Fruit fly (Drosophila melanogaster): ENCODE data around the gene Gbeta13F.

The Gbeta13F gene

DNA sequence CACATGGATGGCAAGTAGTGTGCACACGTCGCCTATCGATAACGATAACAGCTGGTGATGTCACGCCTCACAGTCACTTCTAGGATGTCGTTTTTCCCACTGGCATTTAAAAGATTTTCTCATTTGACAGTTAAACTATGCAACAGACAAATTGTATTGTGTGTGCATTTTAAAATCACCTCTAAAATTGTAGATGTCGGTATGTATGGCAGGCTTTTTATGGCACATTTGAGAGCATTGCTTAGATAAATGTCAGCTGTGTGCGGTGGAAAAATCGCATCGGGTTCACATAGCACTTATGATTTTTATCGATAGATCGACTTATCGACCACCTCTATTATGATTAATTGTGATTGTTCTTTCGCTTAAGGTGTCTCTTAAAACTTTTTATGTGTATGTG is 15.8 kb upstream of the Gbeta13F start, which contains the start of the genes ArgRS and CG8578 (continued):
- TF ChIP-seq Stat92E (GFP tag; optimal IDR thresholded peaks at IDR 0.05), result no peak
- TF ChIP-seq bcd (GFP tag; optimal IDR thresholded peaks at IDR 0.05), result no peak
- TF ChIP-seq inv (GFP tag; IDR thresholded peaks at IDR 0.05; ENCODE audit: partially characterized antibody), result peak; percentile 85
- TF ChIP-seq so (GFP tag; IDR thresholded peaks at IDR 0.05), result no peak
- TF ChIP-seq CG7963 (GFP tag; IDR thresholded peaks at IDR 0.05; ENCODE audit: partially characterized antibody), result 0 out of 3 replicates have a peak, but pooled peaks have one; percentile 47
- TF ChIP-seq CG12391 (tag; optimal IDR thresholded peaks at IDR 0.05), result peak; percentile 32
- TF ChIP-seq gt (GFP tag; IDR thresholded peaks at IDR 0.05), result no peak
- no peak for TF ChIP-seq CG18599 (GFP tag; optimal IDR thresholded peaks at IDR 0.05)
- peak in 1 of 2 experiments; percentile 6 for TF ChIP-seq bsh (GFP tag; optimal IDR thresholded peaks at IDR 0.05)
- TF ChIP-seq CG6683 (GFP tag; optimal IDR thresholded peaks at IDR 0.05), result no peak
- TF ChIP-seq CG3995 (GFP tag; optimal IDR thresholded peaks at IDR 0.05), result peak; percentile 94
- TF ChIP-seq dati (GFP tag; IDR thresholded peaks at IDR 0.05), result no peak
- TF ChIP-seq Dad (GFP tag; optimal IDR thresholded peaks at IDR 0.05), result peak; percentile 80
- TF ChIP-seq CG6813 (GFP tag; optimal IDR thresholded peaks at IDR 0.05), result no peak
- TF ChIP-seq otp (GFP tag; IDR thresholded peaks at IDR 0.05), result no peak
- TF ChIP-seq HLH3B (GFP tag; IDR thresholded peaks at IDR 0.05), result no peak
- peak; percentile 40; the same call in 1 of the 3 replicates for TF ChIP-seq croc (GFP tag; conservative IDR thresholded peaks at IDR 0.05)
- peak; percentile 30 for TF ChIP-seq CG33557 (GFP tag; optimal IDR thresholded peaks at IDR 0.05)
- no peak for TF ChIP-seq ab (GFP tag; optimal IDR thresholded peaks at IDR 0.05)
- no peak for TF ChIP-seq sens-2 (GFP tag; IDR thresholded peaks at IDR 0.05)
- peak in 1 of 3 experiments; percentile 26 for TF ChIP-seq lola (GFP tag; optimal IDR thresholded peaks at IDR 0.05)
- TF ChIP-seq CG7786 (GFP tag; optimal IDR thresholded peaks at IDR 0.05), result peak; percentile 43
- TF ChIP-seq caup (GFP tag; optimal IDR thresholded peaks at IDR 0.05; ENCODE audit: severe bottlenecking), result no peak
- TF ChIP-seq B-H1 (GFP tag; IDR thresholded peaks at IDR 0.05), result 0 out of 3 replicates have a peak, but pooled peaks have one; percentile 49
- peak; percentile 75; the same call in 2 of the 3 replicates for TF ChIP-seq tgo (GFP tag; IDR thresholded peaks at IDR 0.05)
- TF ChIP-seq tll (GFP tag; optimal IDR thresholded peaks at IDR 0.05), result peak; percentile 72 to 94
- TF ChIP-seq corto (GFP tag; optimal IDR thresholded peaks at IDR 0.05), result no peak
- peak; percentile 20 for TF ChIP-seq gfzf (GFP tag; optimal IDR thresholded peaks at IDR 0.05)
- TF ChIP-seq CG17829 (tag; optimal IDR thresholded peaks at IDR 0.05), result peak; percentile 74
- no peak for TF ChIP-seq Blimp-1 (GFP tag; optimal IDR thresholded peaks at IDR 0.05)
- TF ChIP-seq Doc3 (GFP tag; IDR thresholded peaks at IDR 0.05; ENCODE audit: partially characterized antibody), result peak; percentile 61
- peak; percentile 40 for TF ChIP-seq trem (tag; optimal IDR thresholded peaks at IDR 0.05)
- no peak for TF ChIP-seq Dek (tag; optimal IDR thresholded peaks at IDR 0.05)
- no peak for TF ChIP-seq CG15601 (tag; optimal IDR thresholded peaks at IDR 0.05)
- peak; percentile 63 for TF ChIP-seq Nf-YC (tag; optimal IDR thresholded peaks at IDR 0.05)
- TF ChIP-seq HmgD (GFP tag; optimal IDR thresholded peaks at IDR 0.05), result peak; percentile 29
- no peak for TF ChIP-seq H15 (GFP tag; IDR thresholded peaks at IDR 0.05)
- TF ChIP-seq CG14965 (GFP tag; optimal IDR thresholded peaks at IDR 0.05; ENCODE audit: borderline replicate concordance), result no peak
- no peak for TF ChIP-seq Six4 (GFP tag; optimal IDR thresholded peaks at IDR 0.05)
- TF ChIP-seq jigr1 (GFP tag; IDR thresholded peaks at IDR 0.05), result no peak; the same call in 2 of the 3 replicates
- TF ChIP-seq CG12104 (GFP tag; optimal IDR thresholded peaks at IDR 0.05), result no peak
- no peak for TF ChIP-seq CG11398 (GFP tag; optimal IDR thresholded peaks at IDR 0.05)
- peak; percentile 60; the same call in 1 of the 2 replicates for TF ChIP-seq stc (GFP tag; IDR thresholded peaks at IDR 0.05)
- no peak for TF ChIP-seq pita (GFP tag; optimal IDR thresholded peaks at IDR 0.05)
- 0 out of 2 replicates have a peak, but pooled peaks have one; percentile 61 for TF ChIP-seq ttk (GFP tag; IDR thresholded peaks at IDR 0.05)
- TF ChIP-seq cato (GFP tag; optimal IDR thresholded peaks at IDR 0.05; ENCODE audit: borderline replicate concordance), result no peak
- TF ChIP-seq Atf3 (GFP tag; optimal IDR thresholded peaks at IDR 0.05), result peak; percentile 66
- TF ChIP-seq CG6791 (GFP tag; IDR thresholded peaks at IDR 0.05; ENCODE audit: partially characterized antibody), result peak; percentile 66; the same call in 2 of the 3 replicates
- TF ChIP-seq dm (GFP tag; optimal IDR thresholded peaks at IDR 0.05), result peak; percentile 83

All from whole organism, embryonic.